Worm (Caenorhabditis elegans) whole organism, L2 larva: ENCODE data around the gene ugt-52.

ENCODE experiments used
- C34F6.9 ChIP-seq: fragments of 150-350 bp; optimal IDR thresholded peaks from 2 replicates; lab custom pipeline; 2014; ENCODE audit warnings: missing biosample characterization, missing genetic modification characterization
- F13H6.1 ChIP-seq: sonication (generic microtip); optimal IDR thresholded peaks from 2 replicates; lab custom pipeline; 2016; ENCODE audit warnings: missing genetic modification characterization, missing compliant biosample characterization
- R02D3.7 ChIP-seq: fragments of 150-350 bp; optimal IDR thresholded peaks from 2 replicates; lab custom pipeline; 2014; ENCODE audit warnings: missing biosample characterization, missing genetic modification characterization
- Y55F3AM.14 ChIP-seq: fragments of 200-800 bp; sonication (Bioruptor generic); optimal IDR thresholded peaks from 2 replicates; lab custom pipeline; 2018; ENCODE audit warnings: mild to moderate bottlenecking, missing genetic modification characterization, missing compliant biosample characterization
- ZK546.5 ChIP-seq: sonication (generic microtip); optimal IDR thresholded peaks from 2 replicates; lab custom pipeline; 2017; ENCODE audit warnings: missing biosample characterization, missing genetic modification characterization
- alr-1 ChIP-seq: fragments of 150-350 bp; optimal IDR thresholded peaks from 2 replicates; lab custom pipeline; 2014; ENCODE audit warnings: missing biosample characterization, missing genetic modification characterization
- aly-2 ChIP-seq: fragments of 150-350 bp; optimal IDR thresholded peaks from 2 replicates; lab custom pipeline; 2014; ENCODE audit warnings: missing biosample characterization, missing genetic modification characterization
- ama-1 ChIP-seq: fragments of 150-350 bp; optimal IDR thresholded peaks from 2 replicates; lab custom pipeline; 2018; ENCODE audit warnings: inconsistent platforms
- blmp-1 ChIP-seq: sonication (generic microtip); optimal IDR thresholded peaks from 2 replicates; lab custom pipeline; 2017; ENCODE audit warnings: missing genetic modification characterization, mild to moderate bottlenecking, missing compliant biosample characterization, antibody characterized with exemption, moderate library complexity; ENCODE audit not compliant: insufficient read depth
- ceh-16 ChIP-seq: fragments of 150-350 bp; optimal IDR thresholded peaks from 2 replicates; lab custom pipeline; 2014; ENCODE audit warnings: missing biosample characterization, missing genetic modification characterization
- ceh-82 ChIP-seq: fragments of 150-350 bp; optimal IDR thresholded peaks from 2 replicates; lab custom pipeline; 2014; ENCODE audit warnings: missing biosample characterization, missing genetic modification characterization
- crh-2 ChIP-seq: sonication (generic microtip); optimal IDR thresholded peaks from 2 replicates; lab custom pipeline; 2017; ENCODE audit warnings: missing biosample characterization, missing genetic modification characterization
- dmd-4 ChIP-seq: sonication (generic microtip); optimal IDR thresholded peaks from 2 replicates; lab custom pipeline; 2017; ENCODE audit warnings: missing biosample characterization, missing genetic modification characterization
- egl-27 ChIP-seq: sonication (generic microtip); optimal IDR thresholded peaks from 3 replicates; lab custom pipeline; 2017; ENCODE audit warnings: missing biosample characterization, missing genetic modification reagents, missing genetic modification characterization
- elt-1 ChIP-seq: fragments of 150-350 bp; optimal IDR thresholded peaks from 2 replicates; lab custom pipeline; 2014; ENCODE audit warnings: missing biosample characterization, missing genetic modification characterization
- elt-3 ChIP-seq: sonication (generic microtip); optimal IDR thresholded peaks from 2 replicates; lab custom pipeline; 2017; ENCODE audit warnings: missing biosample characterization, missing genetic modification characterization
- gmeb-1 ChIP-seq: fragments of 150-350 bp; optimal IDR thresholded peaks from 2 replicates; lab custom pipeline; 2014; ENCODE audit warnings: missing biosample characterization, missing genetic modification characterization
- lin-11 ChIP-seq: fragments of 150-350 bp; sonication (generic microtip); optimal IDR thresholded peaks from 2 replicates; lab custom pipeline; 2014; ENCODE audit warnings: missing biosample characterization, missing genetic modification characterization, inconsistent platforms, mixed read lengths
- lin-13 ChIP-seq: fragments of 150-350 bp; optimal IDR thresholded peaks from 2 replicates; lab custom pipeline; 2014; ENCODE audit warnings: missing biosample characterization, missing genetic modification reagents, missing genetic modification characterization
- lin-39 ChIP-seq: fragments of 150-350 bp; optimal IDR thresholded peaks from 2 replicates; lab custom pipeline; 2014; ENCODE audit warnings: missing biosample characterization, missing genetic modification reagents, missing genetic modification characterization
- lsy-2 ChIP-seq, 2 experiments: fragments of 150-350 bp in 1 of 2; sonication (generic microtip) in 1 of 2; optimal IDR thresholded peaks; 2 replicates each; lab custom pipeline; 2014 to 2017; ENCODE audit warnings: missing biosample characterization in 2 of 2, missing genetic modification characterization in 2 of 2
- mab-5 ChIP-seq: fragments of 150-350 bp; optimal IDR thresholded peaks from 2 replicates; lab custom pipeline; 2014; ENCODE audit warnings: missing biosample characterization, missing genetic modification characterization
- mbf-1 ChIP-seq: sonication (generic microtip); optimal IDR thresholded peaks from 2 replicates; lab custom pipeline; 2017; ENCODE audit warnings: missing biosample characterization, missing genetic modification characterization
- mdl-1 ChIP-seq, 2 experiments: fragments of 150-350 bp in 1 of 2; sonication (generic microtip) in 1 of 2; optimal IDR thresholded peaks; 2 replicates each; lab custom pipeline; 2017; ENCODE audit warnings: missing biosample characterization in 2 of 2, missing genetic modification characterization in 2 of 2
- nhr-10 ChIP-seq: sonication (generic microtip); optimal IDR thresholded peaks from 2 replicates; lab custom pipeline; 2017; ENCODE audit warnings: missing biosample characterization, missing genetic modification characterization
- nhr-11 ChIP-seq: fragments of 150-350 bp; optimal IDR thresholded peaks from 2 replicates; lab custom pipeline; 2014; ENCODE audit warnings: missing biosample characterization, missing genetic modification characterization
- nhr-12 ChIP-seq: fragments of 150-350 bp; optimal IDR thresholded peaks from 2 replicates; lab custom pipeline; 2014; ENCODE audit warnings: missing biosample characterization, missing genetic modification characterization
- nhr-129 ChIP-seq: fragments of 150-350 bp; optimal IDR thresholded peaks from 2 replicates; lab custom pipeline; 2014; ENCODE audit warnings: missing biosample characterization, missing genetic modification characterization
- nhr-21 ChIP-seq: fragments of 150-350 bp; optimal IDR thresholded peaks from 2 replicates; lab custom pipeline; 2014; ENCODE audit warnings: missing biosample characterization, missing genetic modification characterization
- nhr-23 ChIP-seq: fragments of 150-350 bp; optimal IDR thresholded peaks from 2 replicates; lab custom pipeline; 2014; ENCODE audit warnings: missing biosample characterization, missing genetic modification reagents, missing genetic modification characterization
- nhr-25 ChIP-seq: fragments of 150-350 bp; sonication (generic microtip); optimal IDR thresholded peaks from 3 replicates; lab custom pipeline; 2014; ENCODE audit warnings: missing biosample characterization, missing genetic modification characterization
- nhr-6 ChIP-seq: fragments of 150-350 bp; optimal IDR thresholded peaks from 2 replicates; lab custom pipeline; 2014; ENCODE audit warnings: missing biosample characterization, missing genetic modification characterization
- nhr-77 ChIP-seq: fragments of 150-350 bp; optimal IDR thresholded peaks from 2 replicates; lab custom pipeline; 2014; ENCODE audit warnings: missing biosample characterization, missing genetic modification characterization
- peb-1 ChIP-seq: fragments of 150-350 bp; optimal IDR thresholded peaks from 2 replicates; lab custom pipeline; 2014; ENCODE audit warnings: missing biosample characterization, missing genetic modification characterization
- sem-4 ChIP-seq: fragments of 150-350 bp; optimal IDR thresholded peaks from 2 replicates; lab custom pipeline; 2014; ENCODE audit warnings: missing biosample characterization, missing genetic modification reagents, missing genetic modification characterization
- skn-1 ChIP-seq: sonication (generic microtip); optimal IDR thresholded peaks from 2 replicates; lab custom pipeline; 2017; ENCODE audit warnings: missing biosample characterization, missing genetic modification characterization
- sma-3 ChIP-seq: sonication (generic microtip); optimal IDR thresholded peaks from 2 replicates; lab custom pipeline; 2016; ENCODE audit warnings: missing genetic modification reagents, missing genetic modification characterization, missing compliant biosample characterization
- sma-9 ChIP-seq, 2 experiments: fragments of 150-350 bp in 1 of 2; sonication (generic microtip) in 1 of 2; optimal IDR thresholded peaks; 2 replicates each; lab custom pipeline; 2014 to 2016; ENCODE audit warnings: missing genetic modification characterization in 2 of 2, mild to moderate bottlenecking in 1 of 2, missing biosample characterization in 1 of 2, missing compliant biosample characterization in 1 of 2, missing genetic modification reagents in 1 of 2, moderate library complexity in 1 of 2
- snpc-4 ChIP-seq: fragments of 150-350 bp; optimal IDR thresholded peaks from 2 replicates; lab custom pipeline; 2014; ENCODE audit warnings: missing biosample characterization, missing genetic modification characterization
- unc-39 ChIP-seq: fragments of 150-350 bp; optimal IDR thresholded peaks from 2 replicates; lab custom pipeline; 2014; ENCODE audit warnings: missing biosample characterization, missing genetic modification characterization
- unc-55 ChIP-seq: fragments of 150-350 bp; sonication (generic microtip); optimal IDR thresholded peaks from 3 replicates; lab custom pipeline; 2014; ENCODE audit warnings: missing biosample characterization, missing genetic modification reagents, missing genetic modification characterization
- unc-62 ChIP-seq: fragments of 150-350 bp; optimal IDR thresholded peaks from 2 replicates; lab custom pipeline; 2014; ENCODE audit warnings: missing biosample characterization, missing genetic modification reagents, missing genetic modification characterization
- zag-1 ChIP-seq: fragments of 150-350 bp; optimal IDR thresholded peaks from 2 replicates; lab custom pipeline; 2014; ENCODE audit warnings: missing biosample characterization, missing genetic modification characterization
- ztf-1 ChIP-seq: fragments of 200-800 bp; sonication (Bioruptor generic); conservative IDR thresholded peaks from 2 replicates; pipeline ENCODE4 v1.3.6; 2022; ENCODE audit warnings: missing genetic modification characterization, missing compliant biosample characterization
- ztf-11 ChIP-seq: sonication (generic microtip); optimal IDR thresholded peaks from 2 replicates; lab custom pipeline; 2017; ENCODE audit warnings: missing biosample characterization, missing genetic modification characterization
- ztf-4 ChIP-seq: fragments of 150-350 bp; optimal IDR thresholded peaks from 2 replicates; lab custom pipeline; 2014; ENCODE audit warnings: missing biosample characterization, missing genetic modification characterization

Gene ugt-52

DNA sequence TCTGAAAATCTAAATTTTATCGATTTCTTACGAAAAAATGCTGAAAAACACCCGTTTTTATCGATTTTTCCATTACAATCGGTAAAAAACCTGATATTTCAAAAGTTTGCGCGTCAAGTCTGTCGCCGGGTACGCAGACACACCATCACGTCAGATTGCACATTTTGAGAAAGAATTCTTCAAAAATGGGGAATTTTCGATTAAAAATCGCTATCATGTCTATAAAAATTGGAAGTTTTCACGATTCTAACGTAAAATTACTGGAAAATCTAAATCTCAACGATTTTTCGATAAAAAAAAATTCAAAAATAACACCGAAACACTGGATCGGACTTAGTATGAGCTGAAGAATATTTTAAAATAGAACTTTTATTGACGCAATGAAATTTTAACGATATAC is 15.7 kb downstream of the ugt-52 start, which contains the start of gene F56B3.4:
Gene F56B3.4, minus strand, starts transcription at position 1 of the 400 bp plus-strand sequence.
- TF ChIP-seq mdl-1 (tag; optimal IDR thresholded peaks at IDR 0.05; lab: Kevin White, UChicago) (no peak), ceh-82 (tag; lab: Kevin White, UChicago) (no peak)

DNA sequence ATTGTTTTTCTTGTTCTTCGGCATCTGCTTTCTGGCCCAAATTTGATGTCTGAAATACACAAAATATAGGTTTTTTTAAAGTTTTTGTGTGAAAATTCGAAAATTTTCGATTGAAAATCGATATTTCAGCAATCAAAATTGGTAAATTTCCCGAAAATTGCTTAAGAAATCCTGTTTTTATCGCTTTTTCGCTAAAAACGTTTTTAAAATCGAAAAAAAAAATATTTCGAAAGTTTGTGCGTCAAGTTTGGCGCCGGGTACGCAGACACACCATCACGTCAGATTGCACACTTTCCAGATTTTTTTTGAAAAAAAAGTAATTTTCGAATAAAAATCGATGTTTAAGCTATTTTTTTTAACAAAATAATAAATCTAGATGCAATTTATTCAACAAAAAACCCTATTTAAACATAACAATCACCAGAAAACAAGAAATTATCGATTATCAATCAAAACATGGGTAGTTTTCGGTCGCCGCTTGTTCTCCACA is 16.8 kb downstream of the ugt-52 start, which contains the start of gene skr-18:
Gene skr-18, minus strand, starts transcription at position 51 of the 490 bp plus-strand sequence.
- TF ChIP-seq gmeb-1 (tag; lab: Kevin White, UChicago), result no peak
- TF ChIP-seq nhr-77, result no peak
- no peak for TF ChIP-seq crh-2
- no peak for TF ChIP-seq ceh-16 (tag; lab: Kevin White, UChicago)
- no peak for TF ChIP-seq snpc-4
- no peak for TF ChIP-seq sma-9 (GFP tag; optimal IDR thresholded peaks at IDR 0.05; lab: Kevin White, UChicago)
- TF ChIP-seq sma-9 (tag; optimal IDR thresholded peaks at IDR 0.05; lab: Kevin White, UChicago), result no peak
- no peak for TF ChIP-seq sma-3
- TF ChIP-seq ceh-82 (tag; lab: Kevin White, UChicago), result no peak
- TF ChIP-seq alr-1 (tag; lab: Kevin White, UChicago), result no peak
- TF ChIP-seq mdl-1 (tag; optimal IDR thresholded peaks at IDR 0.05; lab: Kevin White, UChicago), result no peak
- no peak for TF ChIP-seq lin-39 (tag; lab: Kevin White, UChicago)
- TF ChIP-seq peb-1 (tag; lab: Kevin White, UChicago), result no peak
- TF ChIP-seq F13H6.1 (tag; lab: Kevin White, UChicago), result no peak
- no peak for TF ChIP-seq nhr-12 (tag; lab: Kevin White, UChicago)
- no peak for TF ChIP-seq ztf-4
- no peak for TF ChIP-seq nhr-25 (tag; lab: Kevin White, UChicago)
- TF ChIP-seq skn-1 (tag; lab: Kevin White, UChicago), result no peak

DNA sequence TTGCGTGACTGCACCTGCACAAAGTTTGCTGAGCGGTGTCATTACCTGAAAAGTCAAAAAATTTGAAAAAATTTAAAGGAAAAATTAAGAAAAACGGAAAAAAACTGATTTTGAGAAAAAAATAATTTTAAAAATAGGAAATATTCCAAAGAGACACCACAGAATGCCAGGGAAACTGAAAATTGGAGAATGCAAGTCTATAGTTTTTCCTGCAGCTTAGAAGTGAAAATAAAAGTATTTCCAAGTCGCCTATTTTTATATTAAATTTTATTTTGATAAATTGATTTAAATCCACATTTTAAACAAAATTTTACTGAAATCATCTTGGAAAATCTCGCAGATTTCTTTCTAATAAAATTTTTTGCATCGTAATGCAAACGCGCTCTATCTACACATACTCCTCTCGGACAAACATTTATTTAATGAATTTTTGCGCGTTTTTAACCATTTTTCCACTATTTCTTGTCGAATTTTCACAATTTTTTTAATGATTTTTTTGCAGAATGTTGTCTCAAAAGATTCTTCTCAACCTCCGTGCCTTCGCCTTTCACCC is 18.0 kb downstream of the ugt-52 start, which contains the start of the genes F56B3.11 and ech-5:
Gene F56B3.11, minus strand, starts transcription at position 51 of the 553 bp plus-strand sequence.
Gene ech-5, plus strand, starts transcription at position 503 of the 553 bp plus-strand sequence.
- TF ChIP-seq ztf-4 (peak; percentile 1), snpc-4 (peak; percentile 26), lin-11 (tag; lab: Kevin White, UChicago) (no peak), mbf-1 (tag; lab: Kevin White, UChicago) (no peak), nhr-129 (tag; lab: Kevin White, UChicago) (peak; percentile 39), F13H6.1 (tag; lab: Kevin White, UChicago) (peak; percentile 68), C34F6.9 (tag; lab: Kevin White, UChicago) (peak; percentile 91), ceh-82 (tag; lab: Kevin White, UChicago) (no peak), lin-39 (tag; lab: Kevin White, UChicago) (no peak), alr-1 (tag; lab: Kevin White, UChicago) (no peak), gmeb-1 (tag; lab: Kevin White, UChicago) (peak; percentile 78), lin-13 (peak; percentile 80), unc-39 (no peak), egl-27 (tag; lab: Kevin White, UChicago) (peak; percentile 32), mdl-1 (tag; optimal IDR thresholded peaks at IDR 0.05; lab: Kevin White, UChicago) (no peak), blmp-1 (no peak), ztf-11 (tag; lab: Kevin White, UChicago) (no peak), nhr-6 (tag; lab: Kevin White, UChicago) (peak; percentile 43), sma-3 (peak; percentile 94), sem-4 (tag; lab: Kevin White, UChicago) (no peak), ZK546.5 (tag; lab: Kevin White, UChicago) (no peak), sma-9 (GFP tag; optimal IDR thresholded peaks at IDR 0.05; lab: Kevin White, UChicago) (no peak), sma-9 (tag; optimal IDR thresholded peaks at IDR 0.05; lab: Kevin White, UChicago) (no peak), nhr-77 (no peak), dmd-4 (tag; lab: Kevin White, UChicago) (no peak), elt-1 (tag; lab: Kevin White, UChicago) (no peak), nhr-12 (tag; lab: Kevin White, UChicago) (no peak), ceh-16 (tag; lab: Kevin White, UChicago) (peak; percentile 25), ztf-1 (GFP tag; lab: Robert Waterston, UW) (no peak), R02D3.7 (tag; lab: Kevin White, UChicago) (no peak), nhr-11 (tag; lab: Kevin White, UChicago) (no peak), nhr-21 (tag; lab: Kevin White, UChicago) (peak; percentile 13), elt-3 (tag; lab: Kevin White, UChicago) (no peak), nhr-25 (tag; lab: Kevin White, UChicago) (peak; percentile 66), nhr-10 (peak; percentile 37), Y55F3AM.14 (GFP tag; lab: Kevin White, UChicago) (peak; percentile 50), mab-5 (tag; lab: Kevin White, UChicago) (no peak), unc-62 (no peak), peb-1 (tag; lab: Kevin White, UChicago) (no peak), aly-2 (tag; lab: Kevin White, UChicago) (no peak), unc-55 (peak; percentile 87), ama-1 (lab: Kevin White, UChicago) (no peak), lsy-2 (tag; optimal IDR thresholded peaks at IDR 0.05; lab: Kevin White, UChicago) (peak; percentile 48 to 88), nhr-23 (tag; lab: Kevin White, UChicago) (no peak), zag-1 (tag; lab: Kevin White, UChicago) (no peak), crh-2 (peak; percentile 56)
